Worm (Caenorhabditis elegans): ENCODE measurements around the gene W10G11.1.

The W10G11.1 gene

ce11 chrII:3557417-3557816 is 3.1 kb downstream of the W10G11.1 start, which contains the start of gene lgc-45:
Gene lgc-45 (plus strand): TSS chrII:3557472.
- TF ChIP-seq ttx-3 (tag; optimal IDR thresholded peaks at IDR 0.05) (no peak), ahr-1 (tag; optimal IDR thresholded peaks at IDR 0.05) (no peak), hlh-15 (tag; optimal IDR thresholded peaks at IDR 0.05) (no peak), ceh-6 (GFP tag; optimal IDR thresholded peaks at IDR 0.05) (no peak), pax-1 (tag; optimal IDR thresholded peaks at IDR 0.05) (no peak), pha-4 (tag; optimal IDR thresholded peaks at IDR 0.05) (no peak), ceh-24 (tag; optimal IDR thresholded peaks at IDR 0.05) (no peak), elt-2 (tag; optimal IDR thresholded peaks at IDR 0.05) (no peak), tbx-2 (tag; optimal IDR thresholded peaks at IDR 0.05) (no peak), C38D4.7 (GFP tag; optimal IDR thresholded peaks at IDR 0.05) (no peak), npax-4 (tag; optimal IDR thresholded peaks at IDR 0.05) (no peak), elt-4 (tag; optimal IDR thresholded peaks at IDR 0.05) (no peak), ceh-30 (tag; optimal IDR thresholded peaks at IDR 0.05) (no peak), rnt-1 (tag; optimal IDR thresholded peaks at IDR 0.05) (no peak), Y22D7AL.16 (tag; optimal IDR thresholded peaks at IDR 0.05) (no peak), fkh-10 (GFP tag; optimal IDR thresholded peaks at IDR 0.05) (no peak), ceh-19 (GFP tag; optimal IDR thresholded peaks at IDR 0.05) (no peak), ceh-31 (tag; optimal IDR thresholded peaks at IDR 0.05) (no peak)

- no peak for TF ChIP-seq zip-5 (tag; optimal IDR thresholded peaks at IDR 0.05)
- no peak for TF ChIP-seq nfya-1 (tag; optimal IDR thresholded peaks at IDR 0.05)
- TF ChIP-seq unc-3 (GFP tag; conservative IDR thresholded peaks at IDR 0.05), result no peak
- no peak for TF ChIP-seq unc-3 (tag; optimal IDR thresholded peaks at IDR 0.05)
- TF ChIP-seq dmd-4 (tag; optimal IDR thresholded peaks at IDR 0.05; ENCODE audit: borderline replicate concordance), result no peak
- no peak for TF ChIP-seq ceh-30 (tag; optimal IDR thresholded peaks at IDR 0.05)
- no peak for TF ChIP-seq nhr-232 (tag; optimal IDR thresholded peaks at IDR 0.05)
- TF ChIP-seq fkh-6 (tag; optimal IDR thresholded peaks at IDR 0.05), result no peak
- no peak for TF ChIP-seq gmeb-2 (tag; optimal IDR thresholded peaks at IDR 0.05)
- TF ChIP-seq pha-2 (tag; optimal IDR thresholded peaks at IDR 0.05), result no peak
Observed at ce11 chrII:3556584-3556983, 3.9 kb downstream of the W10G11.1 start.

ce11 chrII:3555281-3555680 is 5.2 kb downstream of the W10G11.1 start:
- TF ChIP-seq K09A11.1 (tag; optimal IDR thresholded peaks at IDR 0.05; ENCODE audit: insufficient read depth) (no peak), ceh-30 (tag; optimal IDR thresholded peaks at IDR 0.05) (no peak), che-1 (tag; optimal IDR thresholded peaks at IDR 0.05) (no peak), pat-9 (tag; optimal IDR thresholded peaks at IDR 0.05) (no peak), C08G9.2 (tag; optimal IDR thresholded peaks at IDR 0.05) (no peak), nfya-1 (tag; optimal IDR thresholded peaks at IDR 0.05) (no peak), fax-1 (tag; optimal IDR thresholded peaks at IDR 0.05) (no peak), sdc-2 (tag; optimal IDR thresholded peaks at IDR 0.05) (no peak), syd-9 (tag; optimal IDR thresholded peaks at IDR 0.05) (no peak), unc-55 (GFP tag; optimal IDR thresholded peaks at IDR 0.05) (no peak), zip-5 (tag; optimal IDR thresholded peaks at IDR 0.05) (no peak), mec-3 (tag; optimal IDR thresholded peaks at IDR 0.05; ENCODE audit: borderline replicate concordance) (no peak), ceh-14 (tag; optimal IDR thresholded peaks at IDR 0.05) (no peak), npax-4 (tag; optimal IDR thresholded peaks at IDR 0.05) (no peak), C38D4.7 (GFP tag; optimal IDR thresholded peaks at IDR 0.05) (no peak), hlh-15 (tag; optimal IDR thresholded peaks at IDR 0.05) (no peak), ceh-45 (GFP tag; IDR thresholded peaks at IDR 0.05) (no peak)

- TF ChIP-seq ceh-6 (GFP tag; optimal IDR thresholded peaks at IDR 0.05), result no peak
- TF ChIP-seq madf-2 (tag; optimal IDR thresholded peaks at IDR 0.05), result no peak
- TF ChIP-seq hlh-30 (tag; optimal IDR thresholded peaks at IDR 0.05; ENCODE audit: insufficient read depth), result no peak
- no peak for TF ChIP-seq K02D7.2 (tag; optimal IDR thresholded peaks at IDR 0.05)
- no peak for TF ChIP-seq ama-1 (optimal IDR thresholded peaks at IDR 0.05)
- no peak for TF ChIP-seq elt-4 (tag; optimal IDR thresholded peaks at IDR 0.05)
- no peak for TF ChIP-seq nhr-11 (tag; optimal IDR thresholded peaks at IDR 0.05)
- TF ChIP-seq rnt-1 (tag; optimal IDR thresholded peaks at IDR 0.05), result no peak
- TF ChIP-seq ttx-3 (tag; optimal IDR thresholded peaks at IDR 0.05), result no peak
- no peak for TF ChIP-seq unc-42 (tag; optimal IDR thresholded peaks at IDR 0.05)
Observed at ce11 chrII:3554673-3555072, 5.8 kb downstream of the W10G11.1 start.
